Worm (Caenorhabditis elegans) whole organism, L3 larva: ENCODE measurements around the gene polk-1.

Source experiments
- ZK546.5 ChIP-seq: sonication (generic microtip); optimal IDR thresholded peaks from 2 replicates; lab custom pipeline; 2017; ENCODE audit warnings: missing biosample characterization, missing genetic modification characterization
- aly-2 ChIP-seq: fragments of 150-350 bp; optimal IDR thresholded peaks from 2 replicates; lab custom pipeline; 2014; ENCODE audit warnings: missing biosample characterization, missing genetic modification characterization
- ama-1 ChIP-seq: fragments of 150-350 bp; optimal IDR thresholded peaks from 2 replicates; lab custom pipeline; 2018
- ceh-16 ChIP-seq: sonication (generic microtip); optimal IDR thresholded peaks from 2 replicates; lab custom pipeline; 2017; ENCODE audit warnings: missing biosample characterization, missing genetic modification characterization
- ceh-28 ChIP-seq: fragments of 150-350 bp; optimal IDR thresholded peaks from 2 replicates; lab custom pipeline; 2014; ENCODE audit warnings: missing biosample characterization, missing genetic modification reagents, missing genetic modification characterization
- ceh-9 ChIP-seq: sonication (generic microtip); optimal IDR thresholded peaks from 2 replicates; lab custom pipeline; 2018; ENCODE audit warnings: missing biosample characterization, missing genetic modification characterization
- daf-12 ChIP-seq: fragments of 150-350 bp; optimal IDR thresholded peaks from 2 replicates; lab custom pipeline; 2014; ENCODE audit warnings: missing biosample characterization, missing genetic modification reagents, missing genetic modification characterization
- egl-27 ChIP-seq: sonication (generic microtip); optimal IDR thresholded peaks from 4 replicates; lab custom pipeline; 2017; ENCODE audit warnings: missing biosample characterization, missing genetic modification reagents, missing genetic modification characterization
- egl-5 ChIP-seq: fragments of 150-350 bp; optimal IDR thresholded peaks from 2 replicates; lab custom pipeline; 2017; ENCODE audit warnings: missing biosample characterization, missing genetic modification reagents, missing genetic modification characterization, inconsistent platforms
- elt-1 ChIP-seq: fragments of 150-350 bp; optimal IDR thresholded peaks from 2 replicates; lab custom pipeline; 2014; ENCODE audit warnings: missing biosample characterization, missing genetic modification characterization
- elt-2 ChIP-seq: sonication (generic microtip); optimal IDR thresholded peaks from 2 replicates; lab custom pipeline; 2016; ENCODE audit warnings: missing genetic modification reagents, mild to moderate bottlenecking, missing genetic modification characterization, missing compliant biosample characterization
- elt-3 ChIP-seq, 3 experiments: fragments of 150-350 bp in 1 of 3; sonication (generic microtip) in 2 of 3; optimal IDR thresholded peaks; 2 replicates in 2 of 3; 4 replicates in 1 of 3; lab custom pipeline; 2014 to 2017; ENCODE audit warnings: missing biosample characterization in 3 of 3, missing genetic modification characterization in 3 of 3
- eor-1 ChIP-seq, 2 experiments: fragments of 150-350 bp; optimal IDR thresholded peaks; 2 replicates each; lab custom pipeline; 2014 to 2018; ENCODE audit warnings: missing biosample characterization in 2 of 2, missing genetic modification characterization in 2 of 2
- fkh-2 ChIP-seq: fragments of 150-350 bp; optimal IDR thresholded peaks from 2 replicates; lab custom pipeline; 2014; ENCODE audit warnings: missing biosample characterization, missing genetic modification reagents, missing genetic modification characterization
- fos-1 ChIP-seq: fragments of 150-350 bp; optimal IDR thresholded peaks from 2 replicates; lab custom pipeline; 2014; ENCODE audit warnings: missing biosample characterization, missing genetic modification characterization
- hmg-11 ChIP-seq: sonication (generic microtip); optimal IDR thresholded peaks from 2 replicates; lab custom pipeline; 2016; ENCODE audit warnings: missing genetic modification characterization, missing compliant biosample characterization
- jun-1 ChIP-seq: fragments of 150-350 bp; optimal IDR thresholded peaks from 2 replicates; lab custom pipeline; 2014; ENCODE audit warnings: missing biosample characterization, missing genetic modification reagents, missing genetic modification characterization
- lin-15B ChIP-seq: fragments of 150-350 bp; optimal IDR thresholded peaks from 2 replicates; lab custom pipeline; 2014; ENCODE audit warnings: missing biosample characterization, missing genetic modification characterization
- lin-39 ChIP-seq: fragments of 150-350 bp; optimal IDR thresholded peaks from 2 replicates; lab custom pipeline; 2018; ENCODE audit warnings: missing biosample characterization, missing genetic modification reagents, missing genetic modification characterization
- lsy-12 ChIP-seq: sonication (generic microtip); optimal IDR thresholded peaks from 2 replicates; lab custom pipeline; 2016; ENCODE audit warnings: mild to moderate bottlenecking, missing genetic modification characterization, missing compliant biosample characterization
- mdl-1 ChIP-seq: fragments of 150-350 bp; optimal IDR thresholded peaks from 2 replicates; lab custom pipeline; 2014; ENCODE audit warnings: missing biosample characterization, missing genetic modification characterization
- mml-1 ChIP-seq: fragments of 150-350 bp; sonication (generic microtip); optimal IDR thresholded peaks from 3 replicates; lab custom pipeline; 2014; ENCODE audit warnings: missing biosample characterization, missing genetic modification characterization
- nfya-1 ChIP-seq: sonication (generic microtip); optimal IDR thresholded peaks from 2 replicates; lab custom pipeline; 2017; ENCODE audit warnings: missing genetic modification characterization, mild to moderate bottlenecking, missing compliant biosample characterization, antibody characterized with exemption, moderate library complexity; ENCODE audit not compliant: insufficient read depth
- nhr-11 ChIP-seq: fragments of 150-350 bp; optimal IDR thresholded peaks from 2 replicates; lab custom pipeline; 2014; ENCODE audit warnings: missing biosample characterization, missing genetic modification characterization
- nhr-12 ChIP-seq: fragments of 150-350 bp; optimal IDR thresholded peaks from 2 replicates; lab custom pipeline; 2014; ENCODE audit warnings: missing biosample characterization, missing genetic modification characterization
- nhr-237 ChIP-seq: fragments of 150-350 bp; optimal IDR thresholded peaks from 2 replicates; lab custom pipeline; 2014; ENCODE audit warnings: missing biosample characterization, missing genetic modification characterization
- nhr-25 ChIP-seq: sonication (generic microtip); optimal IDR thresholded peaks from 2 replicates; lab custom pipeline; 2017; ENCODE audit warnings: missing biosample characterization, missing genetic modification characterization
- nhr-28 ChIP-seq: fragments of 150-350 bp; optimal IDR thresholded peaks from 2 replicates; lab custom pipeline; 2014; ENCODE audit warnings: missing biosample characterization, missing genetic modification characterization
- nhr-43 ChIP-seq: sonication (generic microtip); optimal IDR thresholded peaks from 2 replicates; lab custom pipeline; 2016; ENCODE audit warnings: mild to moderate bottlenecking, missing genetic modification characterization, missing compliant biosample characterization; ENCODE audit not compliant: poor library complexity, severe bottlenecking
- nhr-76 ChIP-seq: fragments of 150-350 bp; sonication (generic microtip); optimal IDR thresholded peaks from 5 replicates; lab custom pipeline; 2014; ENCODE audit warnings: missing biosample characterization, missing genetic modification characterization
- nhr-77 ChIP-seq: fragments of 150-350 bp; optimal IDR thresholded peaks from 2 replicates; lab custom pipeline; 2014; ENCODE audit warnings: missing biosample characterization, missing genetic modification characterization
- pha-4 ChIP-seq: fragments of 150-350 bp; optimal IDR thresholded peaks from 2 replicates; lab custom pipeline; 2014; ENCODE audit warnings: missing biosample characterization, missing genetic modification reagents, missing genetic modification characterization
- pqm-1 ChIP-seq: fragments of 150-350 bp; optimal IDR thresholded peaks from 2 replicates; lab custom pipeline; 2017; ENCODE audit warnings: missing biosample characterization, missing genetic modification characterization, inconsistent platforms
- sea-2 ChIP-seq: fragments of 150-350 bp; sonication (generic microtip); optimal IDR thresholded peaks from 4 replicates; lab custom pipeline; 2014; ENCODE audit warnings: missing biosample characterization, missing genetic modification reagents, missing genetic modification characterization
- skn-1 ChIP-seq: fragments of 150-350 bp; optimal IDR thresholded peaks from 2 replicates; lab custom pipeline; 2014; ENCODE audit warnings: missing biosample characterization, missing genetic modification characterization
- snpc-4 ChIP-seq: fragments of 150-350 bp; optimal IDR thresholded peaks from 2 replicates; lab custom pipeline; 2014; ENCODE audit warnings: missing biosample characterization, missing genetic modification characterization
- tbx-2 ChIP-seq: sonication (generic microtip); optimal IDR thresholded peaks from 2 replicates; lab custom pipeline; 2016; ENCODE audit warnings: mild to moderate bottlenecking, missing genetic modification characterization, missing compliant biosample characterization
- unc-39 ChIP-seq: sonication (generic microtip); optimal IDR thresholded peaks from 4 replicates; lab custom pipeline; 2017; ENCODE audit warnings: missing biosample characterization, missing genetic modification characterization
- unc-62 ChIP-seq: fragments of 150-350 bp; sonication (generic microtip); optimal IDR thresholded peaks from 4 replicates; lab custom pipeline; 2014; ENCODE audit warnings: missing biosample characterization, missing genetic modification reagents, missing genetic modification characterization
- zag-1 ChIP-seq: fragments of 150-350 bp; optimal IDR thresholded peaks from 2 replicates; lab custom pipeline; 2014; ENCODE audit warnings: missing biosample characterization, missing genetic modification characterization
- ztf-11 ChIP-seq: fragments of 150-350 bp; optimal IDR thresholded peaks from 2 replicates; lab custom pipeline; 2014; ENCODE audit warnings: missing biosample characterization, missing genetic modification characterization
- ztf-4 ChIP-seq: fragments of 150-350 bp; optimal IDR thresholded peaks from 2 replicates; lab custom pipeline; 2014; ENCODE audit warnings: missing biosample characterization, missing genetic modification characterization

The polk-1 gene

ce11 chrIII:8657676-8658366, 29.4 kb upstream of the polk-1 start:
- no peak for TF ChIP-seq mml-1
- TF ChIP-seq egl-5, result no peak
- TF ChIP-seq ceh-28 (tag; lab: Kevin White, UChicago), result no peak
- no peak for TF ChIP-seq ztf-11 (tag; lab: Kevin White, UChicago)
- no peak for TF ChIP-seq ZK546.5 (tag; lab: Kevin White, UChicago)
- no peak for TF ChIP-seq hmg-11 (tag; lab: Kevin White, UChicago)
- TF ChIP-seq nhr-28 (tag; lab: Kevin White, UChicago), result no peak
- no peak for TF ChIP-seq sea-2 (GFP tag; lab: Kevin White, UChicago)
- TF ChIP-seq ztf-4 (tag; lab: Kevin White, UChicago), result no peak
- no peak for TF ChIP-seq daf-12 (tag; lab: Kevin White, UChicago)

DNA sequence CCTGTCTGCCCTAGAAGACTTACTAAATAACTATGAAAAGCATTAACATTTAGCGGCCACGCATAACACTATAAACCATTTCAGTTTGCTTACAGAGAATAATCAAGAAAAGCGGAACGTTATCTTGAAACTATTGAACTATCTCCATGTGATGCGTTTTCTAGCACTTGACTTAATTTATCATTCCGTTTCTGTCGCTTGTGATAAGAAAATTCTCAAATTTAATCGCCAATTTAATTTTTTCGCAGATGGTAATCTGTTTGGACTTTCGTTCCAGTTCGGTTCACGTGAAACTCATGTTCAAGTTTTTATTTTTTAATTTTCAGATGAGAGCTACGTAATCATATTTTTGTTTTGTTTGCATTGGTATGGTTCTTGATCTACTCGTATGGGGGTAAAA, 28.6 kb upstream of the polk-1 start:
- TF ChIP-seq eor-1 (tag; optimal IDR thresholded peaks at IDR 0.05; lab: Kevin White, UChicago) (no peak), mml-1 (no peak), elt-2 (peak; percentile 98), skn-1 (tag; lab: Kevin White, UChicago) (peak; percentile 48), pha-4 (peak; percentile 70), jun-1 (tag; lab: Kevin White, UChicago) (peak; percentile 75), pqm-1 (peak; percentile 99)

- TF ChIP-seq nhr-237 (tag; lab: Kevin White, UChicago) (no peak), daf-12 (tag; lab: Kevin White, UChicago) (no peak), egl-27 (tag; lab: Kevin White, UChicago) (no peak), ceh-9 (no peak), unc-39 (tag; lab: Kevin White, UChicago) (no peak), ztf-11 (tag; lab: Kevin White, UChicago) (no peak), elt-1 (tag; lab: Kevin White, UChicago) (no peak), lin-15B (tag; lab: Kevin White, UChicago) (no peak), pqm-1 (no peak), fkh-2 (no peak), lsy-12 (tag; lab: Kevin White, UChicago) (no peak), ztf-4 (tag; lab: Kevin White, UChicago) (no peak), ceh-28 (tag; lab: Kevin White, UChicago) (no peak), lin-39 (tag; lab: Kevin White, UChicago) (no peak), mml-1 (no peak), mdl-1 (tag; lab: Kevin White, UChicago) (no peak), nhr-28 (tag; lab: Kevin White, UChicago) (no peak)
These were observed 27.7 kb upstream of the polk-1 start for ce11 chrIII:8656055-8656454.

DNA sequence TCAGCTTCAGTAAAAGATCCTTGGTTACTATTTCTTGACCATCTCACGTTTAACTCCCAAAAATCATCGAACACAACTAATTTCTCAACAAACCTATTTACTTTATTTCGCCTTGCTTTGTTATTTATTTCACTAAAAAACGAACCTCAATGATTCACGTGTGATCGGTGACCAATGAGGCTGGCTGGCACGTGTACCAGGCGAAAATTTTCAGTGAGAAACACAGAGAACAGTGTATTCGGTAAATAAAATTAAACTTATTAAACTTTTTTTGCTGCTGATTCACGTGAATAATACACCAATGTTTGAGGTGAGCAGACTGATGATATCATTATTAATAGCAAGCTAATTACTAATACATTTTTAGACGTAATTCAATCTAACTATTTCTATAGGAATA, 27.0 kb upstream of the polk-1 start:
- TF ChIP-seq ceh-16 (tag; lab: Kevin White, UChicago) (no peak), fos-1 (tag; lab: Kevin White, UChicago) (no peak), ZK546.5 (tag; lab: Kevin White, UChicago) (no peak), aly-2 (no peak), mml-1 (peak; percentile 71), pha-4 (no peak), zag-1 (tag; lab: Kevin White, UChicago) (no peak), nfya-1 (tag; lab: Kevin White, UChicago) (peak; percentile 5), unc-62 (no peak), sea-2 (GFP tag; lab: Kevin White, UChicago) (no peak), nhr-25 (tag; lab: Kevin White, UChicago) (peak; percentile 7), nhr-11 (tag; lab: Kevin White, UChicago) (no peak)

- TF ChIP-seq daf-12 (tag; lab: Kevin White, UChicago) (no peak), ceh-9 (no peak), nhr-43 (tag; lab: Kevin White, UChicago) (peak; percentile 49), ceh-28 (tag; lab: Kevin White, UChicago) (no peak), skn-1 (tag; lab: Kevin White, UChicago) (no peak), lin-39 (tag; lab: Kevin White, UChicago) (peak; percentile 24), ceh-16 (tag; lab: Kevin White, UChicago) (no peak), eor-1 (tag; optimal IDR thresholded peaks at IDR 0.05; lab: Kevin White, UChicago) (no peak), ama-1 (lab: Kevin White, UChicago) (no peak), nhr-12 (tag; lab: Kevin White, UChicago) (no peak), nhr-28 (tag; lab: Kevin White, UChicago) (no peak), nhr-11 (tag; lab: Kevin White, UChicago) (no peak), lsy-12 (tag; lab: Kevin White, UChicago) (no peak), tbx-2 (tag; lab: Kevin White, UChicago) (no peak), elt-3 (tag; optimal IDR thresholded peaks at IDR 0.05; lab: Kevin White, UChicago) (no peak), egl-27 (tag; lab: Kevin White, UChicago) (no peak), nhr-77 (tag; lab: Kevin White, UChicago) (no peak), nhr-25 (tag; lab: Kevin White, UChicago) (peak; percentile 2), snpc-4 (tag; lab: Kevin White, UChicago) (no peak), ZK546.5 (tag; lab: Kevin White, UChicago) (no peak), mml-1 (no peak), nhr-76 (tag; lab: Kevin White, UChicago) (no peak)
- TF ChIP-seq, all 47 proteins: peak for 3
These were observed 26.1 kb upstream of the polk-1 start for ce11 chrIII:8654400-8654980.
